Worm (Caenorhabditis elegans) whole organism, young adult: ENCODE measurements around the gene W02B3.4.

Source experiments
- Y56A3A.18 ChIP-seq: fragments of 200-800 bp; sonication (Bioruptor generic); IDR thresholded peaks from 2 replicates; pipeline ENCODE4 v1.3.6; 2022; ENCODE audit warnings: missing genetic modification reagents, missing genetic modification characterization, missing compliant biosample characterization
- Y79H2A.3 ChIP-seq: fragments of 200-800 bp; sonication (Bioruptor generic); conservative IDR thresholded peaks from 2 replicates; pipeline ENCODE4 v1.3.6; 2022; ENCODE audit warnings: missing genetic modification reagents, missing genetic modification characterization, missing compliant biosample characterization
- cebp-2 ChIP-seq: fragments of 200-800 bp; sonication (Bioruptor generic); IDR thresholded peaks from 2 replicates; pipeline ENCODE4 v1.3.6; 2022; ENCODE audit warnings: missing genetic modification characterization, missing compliant biosample characterization
- nhr-179 ChIP-seq: sonication (generic microtip); optimal IDR thresholded peaks from 2 replicates; lab custom pipeline; 2016; ENCODE audit warnings: mild to moderate bottlenecking, missing genetic modification characterization, missing compliant biosample characterization
- rec-8 ChIP-seq, 2 experiments: sonication (generic microtip); optimal IDR thresholded peaks; 2 replicates each; lab custom pipeline; 2016; ENCODE audit warnings: mild to moderate bottlenecking in 2 of 2, missing genetic modification characterization in 2 of 2, missing genetic modification reagents in 2 of 2, missing genotype in 2 of 2, missing biosample characterization in 1 of 2, missing compliant biosample characterization in 1 of 2, moderate library complexity in 1 of 2
- sdz-38 ChIP-seq: sonication (generic microtip); optimal IDR thresholded peaks from 2 replicates; lab custom pipeline; 2016; ENCODE audit warnings: missing genotype, missing genetic modification characterization, missing compliant biosample characterization

DNA sequence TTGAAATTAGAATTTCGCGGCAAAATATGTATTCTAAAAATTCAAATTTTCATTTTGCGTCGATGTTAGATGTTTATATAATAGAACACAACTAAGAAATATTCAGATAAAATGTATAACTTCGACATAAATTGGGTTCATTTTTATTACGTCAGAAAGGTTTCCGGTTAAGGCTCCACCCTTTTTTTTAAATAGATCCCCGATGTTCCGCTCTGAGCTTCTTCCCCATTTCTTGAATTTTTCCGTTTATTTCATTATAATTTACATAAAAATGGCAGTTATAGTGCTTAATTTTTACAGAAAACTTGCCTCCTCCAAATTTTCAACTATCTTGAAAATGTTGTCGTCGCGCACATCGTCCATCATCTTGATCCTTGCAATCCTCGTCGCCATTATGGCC lies 41.6 kb upstream of the W02B3.4 start, which contains the start of gene flp-24:
- TF ChIP-seq Y79H2A.3 (GFP tag; lab: Robert Waterston, UW) (no peak), rec-8 (tag; optimal IDR thresholded peaks at IDR 0.05; lab: Kevin White, UChicago) (no peak), Y56A3A.18 (no peak), cebp-2 (no peak), sdz-38 (tag; lab: Kevin White, UChicago) (no peak), nhr-179 (tag; lab: Kevin White, UChicago) (no peak)
